Fruit fly (Drosophila melanogaster): ENCODE data around the gene CG33922.
A peak's percentile ranks its signal among the peaks of the same experiment; 100 is the strongest.

CG33922 gene

dm6 chr2L:1365037-1365436 lies 21.1 kb upstream of the CG33922 start:
- TF ChIP-seq jim (GFP tag; optimal IDR thresholded peaks at IDR 0.05) (no peak), Dfd (GFP tag; optimal IDR thresholded peaks at IDR 0.05) (peak; percentile 88)

- TF ChIP-seq lola (GFP tag; optimal IDR thresholded peaks at IDR 0.05) (no peak), sage (GFP tag; optimal IDR thresholded peaks at IDR 0.05) (no peak), Hnf4 (GFP tag; optimal IDR thresholded peaks at IDR 0.05) (peak; percentile 0), GATAd (GFP tag; optimal IDR thresholded peaks at IDR 0.05) (no peak), HLH106 (tag; optimal IDR thresholded peaks at IDR 0.05) (peak; percentile 6), CG32264 (GFP tag; optimal IDR thresholded peaks at IDR 0.05) (no peak), Sp1 (GFP tag; optimal IDR thresholded peaks at IDR 0.05) (no peak), fru (GFP tag; optimal IDR thresholded peaks at IDR 0.05) (no peak), dsf (GFP tag; optimal IDR thresholded peaks at IDR 0.05; ENCODE audit: borderline replicate concordance) (no peak), Dfd (GFP tag; optimal IDR thresholded peaks at IDR 0.05) (no peak), pan (optimal IDR thresholded peaks at IDR 0.05) (no peak), CG9705 (GFP tag; optimal IDR thresholded peaks at IDR 0.05) (no peak), Rel (GFP tag; optimal IDR thresholded peaks at IDR 0.05) (no peak), Rel (tag; optimal IDR thresholded peaks at IDR 0.05) (no peak), rgr (GFP tag; optimal IDR thresholded peaks at IDR 0.05) (peak; percentile 67), Mio (GFP tag; optimal IDR thresholded peaks at IDR 0.05) (no peak), Jra (GFP tag; optimal IDR thresholded peaks at IDR 0.05) (no peak), Hr83 (GFP tag; optimal IDR thresholded peaks at IDR 0.05; ENCODE audit: poor library complexity, severe bottlenecking) (peak; percentile 84), Abd-B (GFP tag; optimal IDR thresholded peaks at IDR 0.05) (no peak), Hr78 (GFP tag; optimal IDR thresholded peaks at IDR 0.05) (no peak), dmrt93B (GFP tag; optimal IDR thresholded peaks at IDR 0.05) (no peak), Vsx2 (GFP tag; optimal IDR thresholded peaks at IDR 0.05; ENCODE audit: partially characterized antibody) (no peak), dl (GFP tag; optimal IDR thresholded peaks at IDR 0.05; ENCODE audit: insufficient read depth in 1 of 2, partially characterized antibody in 2 of 2) (no peak), br (GFP tag; optimal IDR thresholded peaks at IDR 0.05) (no peak), brk (GFP tag; optimal IDR thresholded peaks at IDR 0.05) (no peak), woc (GFP tag; optimal IDR thresholded peaks at IDR 0.05) (no peak), psq (GFP tag; optimal IDR thresholded peaks at IDR 0.05) (no peak), CrebA (GFP tag; optimal IDR thresholded peaks at IDR 0.05; ENCODE audit: borderline replicate concordance) (no peak), N (GFP tag; optimal IDR thresholded peaks at IDR 0.05) (no peak), h (GFP tag; optimal IDR thresholded peaks at IDR 0.05) (peak; percentile 34), OdsH (GFP tag; optimal IDR thresholded peaks at IDR 0.05) (peak; percentile 32), Dif (GFP tag; optimal IDR thresholded peaks at IDR 0.05; ENCODE audit: partially characterized antibody) (no peak), foxo (GFP tag; optimal IDR thresholded peaks at IDR 0.05) (peak in 1 of 2 experiments; percentile 66), sv (GFP tag; optimal IDR thresholded peaks at IDR 0.05) (peak; percentile 11), usp (GFP tag; optimal IDR thresholded peaks at IDR 0.05) (no peak), Myc (optimal IDR thresholded peaks at IDR 0.05) (no peak), tai (GFP tag; optimal IDR thresholded peaks at IDR 0.05) (no peak), jim (GFP tag; optimal IDR thresholded peaks at IDR 0.05) (peak; percentile 6), ey (GFP tag; optimal IDR thresholded peaks at IDR 0.05) (peak; percentile 25)
These were observed 18.0 kb upstream of the CG33922 start, which contains the start of gene NLaz for dm6 chr2L:1361771-1362632. Gene NLaz, minus strand, starts transcription at chr2L:1361821.

- TF ChIP-seq sage (GFP tag; optimal IDR thresholded peaks at IDR 0.05) = no peak
- TF ChIP-seq br (GFP tag; optimal IDR thresholded peaks at IDR 0.05) = no peak
- TF ChIP-seq HLH106 (tag; optimal IDR thresholded peaks at IDR 0.05) = no peak
- no peak for TF ChIP-seq N (GFP tag; optimal IDR thresholded peaks at IDR 0.05)
- no peak for TF ChIP-seq sv (GFP tag; optimal IDR thresholded peaks at IDR 0.05)
- TF ChIP-seq rgr (GFP tag; optimal IDR thresholded peaks at IDR 0.05) = no peak
- TF ChIP-seq dsf (GFP tag; optimal IDR thresholded peaks at IDR 0.05; ENCODE audit: borderline replicate concordance) = no peak
- TF ChIP-seq woc (GFP tag; optimal IDR thresholded peaks at IDR 0.05) = no peak
- no peak for TF ChIP-seq Mio (GFP tag; optimal IDR thresholded peaks at IDR 0.05)
- no peak for TF ChIP-seq fru (GFP tag; optimal IDR thresholded peaks at IDR 0.05)
- TF ChIP-seq Vsx2 (GFP tag; optimal IDR thresholded peaks at IDR 0.05; ENCODE audit: partially characterized antibody) = no peak
- TF ChIP-seq Jra (GFP tag; optimal IDR thresholded peaks at IDR 0.05) = no peak
- no peak for TF ChIP-seq Abd-B (GFP tag; optimal IDR thresholded peaks at IDR 0.05)
- no peak for TF ChIP-seq jim (GFP tag; optimal IDR thresholded peaks at IDR 0.05)
- no peak for TF ChIP-seq foxo (GFP tag; optimal IDR thresholded peaks at IDR 0.05)
- TF ChIP-seq pan (optimal IDR thresholded peaks at IDR 0.05) = no peak
- TF ChIP-seq tai (GFP tag; optimal IDR thresholded peaks at IDR 0.05) = no peak
- no peak for TF ChIP-seq CrebA (GFP tag; optimal IDR thresholded peaks at IDR 0.05; ENCODE audit: borderline replicate concordance)
- TF ChIP-seq Myc (optimal IDR thresholded peaks at IDR 0.05) = no peak
- TF ChIP-seq Hr78 (GFP tag; optimal IDR thresholded peaks at IDR 0.05) = no peak
These were observed 15.7 kb upstream of the CG33922 start, which contains the start of gene CG31659 for dm6 chr2L:1359690-1360089. Gene CG31659, minus strand, starts transcription at chr2L:1359790.

Measured in whole organism, wandering third instar larva.